Worm (Caenorhabditis elegans): Measurements from ENCODE around the gene nhr-9.
A peak's percentile ranks its signal among the peaks of the same experiment; 100 is the strongest.

DNA sequence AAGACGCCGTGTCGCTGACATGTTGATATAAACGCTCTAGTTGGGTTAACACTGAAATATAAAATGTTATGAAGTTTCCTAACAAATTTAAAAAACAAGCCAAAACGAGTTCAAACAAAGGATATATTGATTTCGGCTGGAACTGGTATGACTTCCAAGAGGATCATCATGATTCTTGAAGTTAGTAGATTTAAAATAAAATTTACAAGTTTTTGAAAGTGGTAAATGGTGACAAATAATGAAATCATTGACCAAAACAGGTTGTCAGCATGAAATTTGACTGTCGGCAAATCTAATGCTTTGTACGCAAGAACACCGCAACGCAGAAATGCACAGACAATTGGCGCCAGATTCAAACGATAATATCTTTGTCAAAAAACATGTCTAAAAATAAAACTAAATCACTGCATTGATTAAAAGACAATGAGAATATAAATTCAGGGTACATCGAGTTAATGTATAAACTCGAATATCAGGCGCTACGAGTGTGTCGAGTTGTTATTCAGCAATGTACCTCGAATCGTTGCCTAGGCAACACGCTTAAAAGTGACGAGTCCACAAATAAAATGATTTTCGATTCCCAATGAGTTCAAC lies 26.6 kb upstream of the nhr-9 start, which contains the start of the genes ubc-18 and R01H2.8:
- TF ChIP-seq lin-54 (GFP tag; optimal IDR thresholded peaks at IDR 0.05) (peak; percentile 82), pha-4 (tag; optimal IDR thresholded peaks at IDR 0.05) (no peak), lin-40 (tag; optimal IDR thresholded peaks at IDR 0.05) (no peak), aptf-2 (GFP tag; conservative IDR thresholded peaks at IDR 0.05) (no peak), F37B4.10 (GFP tag; IDR thresholded peaks at IDR 0.05) (no peak), nhr-179 (tag; optimal IDR thresholded peaks at IDR 0.05) (no peak), pbrm-1 (GFP tag; IDR thresholded peaks at IDR 0.05) (no peak), hlh-12 (tag; optimal IDR thresholded peaks at IDR 0.05) (no peak), ceh-27 (GFP tag; optimal IDR thresholded peaks at IDR 0.05) (no peak), B0336.3 (GFP tag; IDR thresholded peaks at IDR 0.05) (no peak), unc-62 (GFP tag; optimal IDR thresholded peaks at IDR 0.05) (no peak), lin-26 (GFP tag; IDR thresholded peaks at IDR 0.05) (no peak), akir-1 (GFP tag; optimal IDR thresholded peaks at IDR 0.05) (no peak), F52B5.7 (tag; optimal IDR thresholded peaks at IDR 0.05) (no peak)
